Worm (Caenorhabditis elegans) whole organism, late embryonic: Measurements from ENCODE around the gene ZC15.10.

Experiments
- ama-1 ChIP-seq: fragments of 150-350 bp; optimal IDR thresholded peaks from 2 replicates; lab custom pipeline; 2014
- nfya-1 ChIP-seq: sonication (generic microtip); optimal IDR thresholded peaks from 2 replicates; lab custom pipeline; 2017; ENCODE audit warnings: missing genetic modification characterization, mild to moderate bottlenecking, missing compliant biosample characterization, antibody characterized with exemption, moderate library complexity
- pat-9 ChIP-seq: fragments of 200-800 bp; sonication (Bioruptor generic); optimal IDR thresholded peaks from 2 replicates; lab custom pipeline; 2018; ENCODE audit warnings: mild to moderate bottlenecking, missing genetic modification characterization, moderate library complexity, missing compliant biosample characterization
- pha-4 ChIP-seq: fragments of 150-350 bp; optimal IDR thresholded peaks from 2 replicates; lab custom pipeline; 2018; ENCODE audit warnings: missing biosample characterization, missing genetic modification reagents, missing genetic modification characterization
- unc-42 ChIP-seq: sonication (generic microtip); optimal IDR thresholded peaks from 2 replicates; lab custom pipeline; 2016; ENCODE audit warnings: missing genotype, missing genetic modification characterization, missing compliant biosample characterization
- unc-86 ChIP-seq: sonication (generic microtip); optimal IDR thresholded peaks from 2 replicates; lab custom pipeline; 2016; ENCODE audit warnings: missing genetic modification characterization, missing compliant biosample characterization

DNA sequence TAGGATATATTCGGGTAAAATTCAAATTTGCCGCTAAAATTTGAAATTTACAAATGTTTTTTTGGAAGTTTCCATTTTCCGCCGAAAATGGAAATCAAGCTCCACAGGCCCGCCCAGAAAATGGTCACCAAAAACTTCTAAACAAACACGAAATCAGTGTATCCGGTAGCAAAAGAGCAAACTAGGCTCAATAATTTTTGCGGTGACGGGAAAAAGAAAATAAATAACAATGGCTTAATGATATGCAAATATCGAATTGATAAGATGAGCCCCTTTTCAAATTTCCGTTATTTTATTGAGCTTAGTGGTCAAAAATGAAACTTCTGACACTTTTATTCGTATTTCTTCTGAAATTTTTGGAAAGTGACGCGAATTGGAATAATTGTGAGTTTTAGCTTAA, 34.4 kb downstream of the ZC15.10 start, which contains the start of gene Y38H6A.3:
- TF ChIP-seq nfya-1 (no peak), pha-4 (tag; lab: Kevin White, UChicago) (no peak), pat-9 (tag; lab: Kevin White, UChicago) (no peak), unc-86 (tag; lab: Kevin White, UChicago) (no peak), unc-42 (tag; lab: Kevin White, UChicago) (no peak), ama-1 (lab: Kevin White, UChicago) (no peak)
